Worm (Caenorhabditis elegans) whole organism, late embryonic: ENCODE results near the gene R02F11.9.

Source experiments
- K02D7.2 ChIP-seq: sonication (generic microtip); optimal IDR thresholded peaks from 2 replicates; lab custom pipeline; 2017; ENCODE audit warnings: mild to moderate bottlenecking, missing genetic modification characterization, missing compliant biosample characterization
- elt-2 ChIP-seq: sonication (generic microtip); optimal IDR thresholded peaks from 2 replicates; lab custom pipeline; 2016; ENCODE audit warnings: missing genetic modification reagents, missing genetic modification characterization, missing compliant biosample characterization
- fkh-6 ChIP-seq: sonication (generic microtip); optimal IDR thresholded peaks from 2 replicates; lab custom pipeline; 2016; ENCODE audit warnings: missing genetic modification characterization, missing compliant biosample characterization
- hlh-8 ChIP-seq: sonication (generic microtip); optimal IDR thresholded peaks from 2 replicates; lab custom pipeline; 2016; ENCODE audit warnings: missing genotype, missing genetic modification characterization, missing compliant biosample characterization
- madf-2 ChIP-seq: sonication (generic microtip); optimal IDR thresholded peaks from 2 replicates; lab custom pipeline; 2017; ENCODE audit warnings: missing genetic modification characterization, missing compliant biosample characterization
- nhr-11 ChIP-seq: fragments of 150-350 bp; optimal IDR thresholded peaks from 2 replicates; lab custom pipeline; 2014; ENCODE audit warnings: missing biosample characterization, missing genetic modification characterization
- pat-9 ChIP-seq: fragments of 200-800 bp; sonication (Bioruptor generic); optimal IDR thresholded peaks from 2 replicates; lab custom pipeline; 2018; ENCODE audit warnings: mild to moderate bottlenecking, missing genetic modification characterization, moderate library complexity, missing compliant biosample characterization
- pha-4 ChIP-seq: fragments of 150-350 bp; optimal IDR thresholded peaks from 2 replicates; lab custom pipeline; 2018; ENCODE audit warnings: missing biosample characterization, missing genetic modification reagents, missing genetic modification characterization

- TF ChIP-seq fkh-6 (tag; lab: Kevin White, UChicago), result no peak
- TF ChIP-seq elt-2 (tag; lab: Kevin White, UChicago), result no peak
- TF ChIP-seq nhr-11 (tag; lab: Kevin White, UChicago), result no peak
- TF ChIP-seq madf-2 (tag; lab: Kevin White, UChicago), result no peak
- no peak for TF ChIP-seq pha-4 (tag; lab: Kevin White, UChicago)
- TF ChIP-seq pat-9 (tag; lab: Kevin White, UChicago), result no peak
- TF ChIP-seq K02D7.2 (tag; lab: Kevin White, UChicago), result no peak
- TF ChIP-seq hlh-8 (tag; lab: Kevin White, UChicago), result no peak
Measured at ce11 chrV:4742190-4742589, 45.1 kb upstream of the R02F11.9 start, which contains the start of gene ugt-61.
